Worm (Caenorhabditis elegans): ENCODE measurements around the gene pqn-96.

DNA sequence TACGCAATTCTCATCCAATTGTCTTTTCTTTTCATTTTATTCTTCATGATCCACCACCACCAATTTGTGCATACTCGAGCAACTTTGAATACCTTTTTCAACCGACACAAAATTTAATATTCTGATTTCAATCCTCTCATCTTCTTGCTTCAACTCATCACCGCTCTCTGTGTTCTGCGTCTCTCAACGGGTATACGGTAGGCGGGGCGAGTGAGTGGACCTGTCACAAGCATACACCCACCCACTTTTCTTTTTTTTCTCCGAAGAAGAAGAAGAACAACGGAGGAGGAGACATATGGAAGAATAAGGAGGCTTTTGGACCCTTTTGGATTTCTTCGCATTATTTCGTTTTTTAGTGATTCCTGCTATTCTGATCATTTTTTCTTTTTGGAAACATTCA is 22.2 kb upstream of the pqn-96 start:
- TF ChIP-seq nhr-25 (tag; optimal IDR thresholded peaks at IDR 0.05) (no peak), jun-1 (tag; optimal IDR thresholded peaks at IDR 0.05) (no peak), nhr-12 (tag; optimal IDR thresholded peaks at IDR 0.05) (no peak), skn-1 (tag; optimal IDR thresholded peaks at IDR 0.05) (no peak)
